Worm (Caenorhabditis elegans) whole organism, L3 larva: ENCODE measurements around the gene F57G4.1.

ENCODE experiments used
- R02D3.7 ChIP-seq: fragments of 150-350 bp; optimal IDR thresholded peaks from 2 replicates; lab custom pipeline; 2014; ENCODE audit warnings: missing biosample characterization, missing genetic modification characterization
- ZK546.5 ChIP-seq: sonication (generic microtip); optimal IDR thresholded peaks from 2 replicates; lab custom pipeline; 2017; ENCODE audit warnings: missing biosample characterization, missing genetic modification characterization
- ama-1 ChIP-seq: fragments of 150-350 bp; optimal IDR thresholded peaks from 2 replicates; lab custom pipeline; 2018
- ceh-16 ChIP-seq: sonication (generic microtip); optimal IDR thresholded peaks from 2 replicates; lab custom pipeline; 2017; ENCODE audit warnings: missing biosample characterization, missing genetic modification characterization
- ceh-28 ChIP-seq: fragments of 150-350 bp; optimal IDR thresholded peaks from 2 replicates; lab custom pipeline; 2014; ENCODE audit warnings: missing biosample characterization, missing genetic modification reagents, missing genetic modification characterization
- ceh-9 ChIP-seq: sonication (generic microtip); optimal IDR thresholded peaks from 2 replicates; lab custom pipeline; 2018; ENCODE audit warnings: missing biosample characterization, missing genetic modification characterization
- daf-12 ChIP-seq: fragments of 150-350 bp; optimal IDR thresholded peaks from 2 replicates; lab custom pipeline; 2014; ENCODE audit warnings: missing biosample characterization, missing genetic modification reagents, missing genetic modification characterization
- elt-2 ChIP-seq: sonication (generic microtip); optimal IDR thresholded peaks from 2 replicates; lab custom pipeline; 2016; ENCODE audit warnings: missing genetic modification reagents, mild to moderate bottlenecking, missing genetic modification characterization, missing compliant biosample characterization
- fkh-2 ChIP-seq: fragments of 150-350 bp; optimal IDR thresholded peaks from 2 replicates; lab custom pipeline; 2014; ENCODE audit warnings: missing biosample characterization, missing genetic modification reagents, missing genetic modification characterization
- fos-1 ChIP-seq: fragments of 150-350 bp; optimal IDR thresholded peaks from 2 replicates; lab custom pipeline; 2014; ENCODE audit warnings: missing biosample characterization, missing genetic modification characterization
- hmg-11 ChIP-seq: sonication (generic microtip); optimal IDR thresholded peaks from 2 replicates; lab custom pipeline; 2016; ENCODE audit warnings: missing genetic modification characterization, missing compliant biosample characterization
- jun-1 ChIP-seq: fragments of 150-350 bp; optimal IDR thresholded peaks from 2 replicates; lab custom pipeline; 2014; ENCODE audit warnings: missing biosample characterization, missing genetic modification reagents, missing genetic modification characterization
- lin-15B ChIP-seq: fragments of 150-350 bp; optimal IDR thresholded peaks from 2 replicates; lab custom pipeline; 2014; ENCODE audit warnings: missing biosample characterization, missing genetic modification characterization
- lin-39 ChIP-seq: fragments of 150-350 bp; optimal IDR thresholded peaks from 2 replicates; lab custom pipeline; 2018; ENCODE audit warnings: missing biosample characterization, missing genetic modification reagents, missing genetic modification characterization
- lsy-12 ChIP-seq: sonication (generic microtip); optimal IDR thresholded peaks from 2 replicates; lab custom pipeline; 2016; ENCODE audit warnings: mild to moderate bottlenecking, missing genetic modification characterization, missing compliant biosample characterization
- mdl-1 ChIP-seq: fragments of 150-350 bp; optimal IDR thresholded peaks from 2 replicates; lab custom pipeline; 2014; ENCODE audit warnings: missing biosample characterization, missing genetic modification characterization
- nfya-1 ChIP-seq: sonication (generic microtip); optimal IDR thresholded peaks from 2 replicates; lab custom pipeline; 2017; ENCODE audit warnings: missing genetic modification characterization, mild to moderate bottlenecking, missing compliant biosample characterization, antibody characterized with exemption, moderate library complexity; ENCODE audit not compliant: insufficient read depth
- nhr-11 ChIP-seq: fragments of 150-350 bp; optimal IDR thresholded peaks from 2 replicates; lab custom pipeline; 2014; ENCODE audit warnings: missing biosample characterization, missing genetic modification characterization
- nhr-12 ChIP-seq: fragments of 150-350 bp; optimal IDR thresholded peaks from 2 replicates; lab custom pipeline; 2014; ENCODE audit warnings: missing biosample characterization, missing genetic modification characterization
- nhr-25 ChIP-seq: sonication (generic microtip); optimal IDR thresholded peaks from 2 replicates; lab custom pipeline; 2017; ENCODE audit warnings: missing biosample characterization, missing genetic modification characterization
- nhr-28 ChIP-seq: fragments of 150-350 bp; optimal IDR thresholded peaks from 2 replicates; lab custom pipeline; 2014; ENCODE audit warnings: missing biosample characterization, missing genetic modification characterization
- nhr-43 ChIP-seq: sonication (generic microtip); optimal IDR thresholded peaks from 2 replicates; lab custom pipeline; 2016; ENCODE audit warnings: mild to moderate bottlenecking, missing genetic modification characterization, missing compliant biosample characterization; ENCODE audit not compliant: poor library complexity, severe bottlenecking
- nhr-76 ChIP-seq: fragments of 150-350 bp; sonication (generic microtip); optimal IDR thresholded peaks from 5 replicates; lab custom pipeline; 2014; ENCODE audit warnings: missing biosample characterization, missing genetic modification characterization
- pha-4 ChIP-seq: fragments of 150-350 bp; optimal IDR thresholded peaks from 2 replicates; lab custom pipeline; 2014; ENCODE audit warnings: missing biosample characterization, missing genetic modification reagents, missing genetic modification characterization
- pqm-1 ChIP-seq: fragments of 150-350 bp; optimal IDR thresholded peaks from 2 replicates; lab custom pipeline; 2017; ENCODE audit warnings: missing biosample characterization, missing genetic modification characterization, inconsistent platforms
- sea-2 ChIP-seq: fragments of 150-350 bp; sonication (generic microtip); optimal IDR thresholded peaks from 4 replicates; lab custom pipeline; 2014; ENCODE audit warnings: missing biosample characterization, missing genetic modification reagents, missing genetic modification characterization
- skn-1 ChIP-seq: fragments of 150-350 bp; optimal IDR thresholded peaks from 2 replicates; lab custom pipeline; 2014; ENCODE audit warnings: missing biosample characterization, missing genetic modification characterization
- snpc-4 ChIP-seq: fragments of 150-350 bp; optimal IDR thresholded peaks from 2 replicates; lab custom pipeline; 2014; ENCODE audit warnings: missing biosample characterization, missing genetic modification characterization
- unc-39 ChIP-seq: sonication (generic microtip); optimal IDR thresholded peaks from 4 replicates; lab custom pipeline; 2017; ENCODE audit warnings: missing biosample characterization, missing genetic modification characterization
- ztf-11 ChIP-seq: fragments of 150-350 bp; optimal IDR thresholded peaks from 2 replicates; lab custom pipeline; 2014; ENCODE audit warnings: missing biosample characterization, missing genetic modification characterization
- ztf-4 ChIP-seq: fragments of 150-350 bp; optimal IDR thresholded peaks from 2 replicates; lab custom pipeline; 2014; ENCODE audit warnings: missing biosample characterization, missing genetic modification characterization

F57G4.1 gene

ce11 chrV:17655205-17655604, 31.9 kb downstream of the F57G4.1 start:
- no peak for TF ChIP-seq nhr-11
- no peak for TF ChIP-seq nhr-12 (tag; lab: Kevin White, UChicago)
- TF ChIP-seq R02D3.7 (tag; lab: Kevin White, UChicago) = no peak
- TF ChIP-seq elt-2 (tag; lab: Kevin White, UChicago) = no peak
- TF ChIP-seq pha-4 (tag; lab: Kevin White, UChicago) = no peak

DNA sequence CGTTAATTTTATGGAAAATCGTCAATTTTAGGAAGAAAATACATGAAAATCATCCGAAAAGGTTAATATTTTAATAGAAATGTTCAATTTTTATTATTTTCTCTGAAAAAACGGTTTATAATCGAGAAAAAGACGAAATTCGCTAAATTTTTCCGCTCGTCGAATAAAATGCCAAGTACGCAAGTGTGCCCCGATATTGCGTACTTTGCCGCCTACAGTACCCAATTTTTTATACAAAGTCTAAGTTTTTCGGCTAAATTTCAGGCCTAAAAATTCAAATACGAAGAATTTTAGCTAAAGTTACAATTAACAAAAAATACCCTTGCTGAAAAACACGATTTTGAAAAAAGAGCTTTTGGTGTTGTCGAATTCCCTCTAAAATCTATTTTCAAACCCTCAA, 35.5 kb downstream of the F57G4.1 start:
- TF ChIP-seq ztf-4 (tag; lab: Kevin White, UChicago) = no peak
- TF ChIP-seq nhr-28 (tag; lab: Kevin White, UChicago) = no peak
- no peak for TF ChIP-seq nhr-25
- TF ChIP-seq lin-15B (tag; lab: Kevin White, UChicago) = no peak
- TF ChIP-seq ama-1 (lab: Kevin White, UChicago) = no peak
- TF ChIP-seq ceh-28 = no peak
- no peak for TF ChIP-seq fkh-2 (tag; lab: Kevin White, UChicago)
- no peak for TF ChIP-seq skn-1 (tag; lab: Kevin White, UChicago)
- TF ChIP-seq mdl-1 (tag; lab: Kevin White, UChicago) = no peak
- no peak for TF ChIP-seq daf-12 (tag; lab: Kevin White, UChicago)
- no peak for TF ChIP-seq nhr-76 (tag; lab: Kevin White, UChicago)
- TF ChIP-seq nfya-1 = no peak
- TF ChIP-seq ceh-16 (tag; lab: Kevin White, UChicago) = no peak
- TF ChIP-seq unc-39 (tag; lab: Kevin White, UChicago) = no peak

- TF ChIP-seq lin-39 (tag; lab: Kevin White, UChicago) (no peak), pha-4 (tag; lab: Kevin White, UChicago) (peak; percentile 71), snpc-4 (tag; lab: Kevin White, UChicago) (peak; percentile 14), jun-1 (tag; lab: Kevin White, UChicago) (peak; percentile 87), ceh-28 (peak; percentile 60), elt-2 (tag; lab: Kevin White, UChicago) (peak; percentile 100), ama-1 (lab: Kevin White, UChicago) (no peak), nhr-12 (tag; lab: Kevin White, UChicago) (no peak), pqm-1 (peak; percentile 99)
Observed at ce11 chrV:17659228-17659627, 35.9 kb downstream of the F57G4.1 start, which contains the start of gene fbxa-108. TSS of gene fbxa-108 (minus strand) at chrV:17659385.

ce11 chrV:17660003-17660402, 36.7 kb downstream of the F57G4.1 start, which contains the start of gene dgat-2:
TSS of gene dgat-2 (plus strand) at chrV:17660303.
- TF ChIP-seq ama-1 (lab: Kevin White, UChicago) (no peak), R02D3.7 (tag; lab: Kevin White, UChicago) (no peak), fkh-2 (tag; lab: Kevin White, UChicago) (no peak), nhr-12 (tag; lab: Kevin White, UChicago) (no peak)

DNA sequence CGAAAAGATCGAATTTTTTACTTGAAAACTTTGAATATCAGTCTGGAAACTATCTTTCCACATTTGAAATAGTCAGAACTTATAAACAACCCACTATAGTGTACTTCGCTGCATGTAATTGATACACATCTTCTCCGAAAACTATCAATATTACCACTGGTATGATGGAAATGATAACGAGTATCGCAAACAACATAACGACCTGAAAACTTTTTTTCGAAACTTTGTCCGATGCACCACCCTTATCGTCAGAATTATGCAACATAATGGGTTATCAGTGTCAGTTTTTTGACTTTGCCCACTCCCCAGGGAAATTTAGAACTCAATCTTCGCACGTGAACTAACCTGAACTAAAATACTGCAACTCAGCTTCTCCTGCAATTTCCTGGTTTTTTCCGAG, 38.9 kb downstream of the F57G4.1 start:
- TF ChIP-seq elt-2 (tag; lab: Kevin White, UChicago) (peak; percentile 96), ceh-9 (no peak), pqm-1 (peak; percentile 81)
- TF ChIP-seq, all 47 proteins: peak for 2

- TF ChIP-seq lsy-12 (tag; lab: Kevin White, UChicago) = no peak
- no peak for TF ChIP-seq fos-1 (tag; lab: Kevin White, UChicago)
- no peak for TF ChIP-seq ztf-11 (tag; lab: Kevin White, UChicago)
- TF ChIP-seq sea-2 (GFP tag; lab: Kevin White, UChicago) = no peak
- TF ChIP-seq fkh-2 (tag; lab: Kevin White, UChicago) = no peak
- no peak for TF ChIP-seq pha-4 (tag; lab: Kevin White, UChicago)
- no peak for TF ChIP-seq nhr-12 (tag; lab: Kevin White, UChicago)
- TF ChIP-seq unc-39 (tag; lab: Kevin White, UChicago) = no peak
- no peak for TF ChIP-seq lin-15B (tag; lab: Kevin White, UChicago)
- TF ChIP-seq nhr-43 = no peak
- TF ChIP-seq hmg-11 = no peak
- no peak for TF ChIP-seq nhr-25
- no peak for TF ChIP-seq ZK546.5 (tag; lab: Kevin White, UChicago)
- TF ChIP-seq skn-1 (tag; lab: Kevin White, UChicago) = no peak
Observed at ce11 chrV:17664367-17664766, 41.0 kb downstream of the F57G4.1 start.
